Worm (Caenorhabditis elegans): ENCODE data around the gene immp-1.

DNA sequence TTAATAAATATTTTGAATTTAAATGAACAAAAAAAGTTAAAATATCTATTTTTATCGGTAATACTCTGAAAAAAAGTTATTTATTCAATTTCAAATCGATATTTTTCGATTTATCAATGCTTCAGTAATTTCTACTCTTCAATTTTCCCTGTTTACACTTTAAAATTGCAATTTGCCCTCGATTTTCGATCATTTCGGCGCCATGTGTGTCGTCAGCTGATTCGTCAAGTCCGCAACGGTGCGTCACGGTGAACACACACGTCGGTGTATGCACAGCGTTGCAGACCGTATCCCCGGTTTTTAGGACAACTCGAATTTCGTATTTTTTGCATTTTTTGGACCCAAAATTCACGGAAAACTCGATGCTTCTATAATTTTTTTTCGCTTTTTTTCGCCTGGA is 48.5 kb downstream of the immp-1 start, which contains the start of gene C18D11.3:
- TF ChIP-seq ztf-11 (tag; optimal IDR thresholded peaks at IDR 0.05) (no peak), nfya-1 (tag; optimal IDR thresholded peaks at IDR 0.05; ENCODE audit: insufficient read depth) (peak; percentile 97), nhr-11 (tag; optimal IDR thresholded peaks at IDR 0.05) (no peak), tbx-2 (tag; optimal IDR thresholded peaks at IDR 0.05) (peak; percentile 17), nhr-25 (tag; optimal IDR thresholded peaks at IDR 0.05) (peak; percentile 93), nhr-28 (tag; optimal IDR thresholded peaks at IDR 0.05) (no peak), lin-15B (tag; optimal IDR thresholded peaks at IDR 0.05) (peak; percentile 92), snpc-4 (tag; optimal IDR thresholded peaks at IDR 0.05) (peak; percentile 89), pqm-1 (tag; optimal IDR thresholded peaks at IDR 0.05) (peak; percentile 46), sea-2 (GFP tag; optimal IDR thresholded peaks at IDR 0.05) (peak; percentile 49), daf-12 (tag; optimal IDR thresholded peaks at IDR 0.05) (no peak), elt-3 (tag; optimal IDR thresholded peaks at IDR 0.05) (no peak), pha-4 (tag; optimal IDR thresholded peaks at IDR 0.05) (peak; percentile 98)
